Worm (Caenorhabditis elegans) whole organism, L4 larva: ENCODE results near the gene sip-1.

Source experiments
- F49E8.2 ChIP-seq: sonication (generic microtip); optimal IDR thresholded peaks from 2 replicates; lab custom pipeline; 2016; ENCODE audit warnings: missing compliant biosample characterization, mild to moderate bottlenecking, missing genetic modification characterization, borderline replicate concordance
- R02D3.7 ChIP-seq: fragments of 150-350 bp; sonication (generic microtip); optimal IDR thresholded peaks from 3 replicates; lab custom pipeline; 2014; ENCODE audit warnings: missing biosample characterization, missing genetic modification characterization
- T20F7.1 ChIP-seq: fragments of 200-800 bp; sonication (Bioruptor generic); optimal IDR thresholded peaks from 2 replicates; lab custom pipeline; 2018; ENCODE audit warnings: mild to moderate bottlenecking, missing genetic modification characterization, missing compliant biosample characterization
- Y105C5A.15 ChIP-seq: fragments of 200-800 bp; sonication (Bioruptor generic); IDR thresholded peaks from 2 replicates; pipeline ENCODE4 v1.3.6; 2022; ENCODE audit warnings: missing genetic modification characterization, missing compliant biosample characterization
- Y48G9A.11 ChIP-seq: fragments of 200-800 bp; sonication (Bioruptor generic); IDR thresholded peaks from 2 replicates; pipeline ENCODE4 v1.3.6; 2022; ENCODE audit warnings: missing genetic modification reagents, missing genetic modification characterization, missing compliant biosample characterization
- ZK546.5 ChIP-seq, 2 experiments: sonication (generic microtip); optimal IDR thresholded peaks; 2 replicates each; lab custom pipeline; 2017; ENCODE audit warnings: missing biosample characterization in 2 of 2, missing genetic modification characterization in 2 of 2
- aly-2 ChIP-seq: sonication (generic microtip); optimal IDR thresholded peaks from 2 replicates; lab custom pipeline; 2018; ENCODE audit warnings: missing biosample characterization, missing genetic modification characterization
- ama-1 ChIP-seq: fragments of 150-350 bp; optimal IDR thresholded peaks from 2 replicates; lab custom pipeline; 2014; ENCODE audit warnings: inconsistent platforms, mixed read lengths
- attf-4 ChIP-seq: sonication (generic microtip); optimal IDR thresholded peaks from 3 replicates; lab custom pipeline; 2017; ENCODE audit warnings: missing biosample characterization, missing genetic modification characterization
- ceh-20 ChIP-seq: fragments of 200-800 bp; sonication (Bioruptor generic); IDR thresholded peaks from 2 replicates; pipeline ENCODE4 v1.3.6; 2022; ENCODE audit warnings: missing genetic modification reagents, missing genetic modification characterization, missing compliant biosample characterization
- ceh-28 ChIP-seq: fragments of 150-350 bp; optimal IDR thresholded peaks from 2 replicates; lab custom pipeline; 2014; ENCODE audit warnings: missing biosample characterization, missing genetic modification reagents, missing genetic modification characterization
- ceh-32 ChIP-seq: sonication (generic microtip); optimal IDR thresholded peaks from 2 replicates; lab custom pipeline; 2016; ENCODE audit warnings: mild to moderate bottlenecking, missing genetic modification characterization, missing compliant biosample characterization; ENCODE audit not compliant: poor library complexity
- ceh-44 ChIP-seq: fragments of 200-800 bp; sonication (Bioruptor generic); IDR thresholded peaks from 2 replicates; pipeline ENCODE4 v1.3.6; 2022; ENCODE audit warnings: missing genetic modification reagents, missing genetic modification characterization, missing compliant biosample characterization
- ceh-62 ChIP-seq: sonication (generic microtip); optimal IDR thresholded peaks from 2 replicates; lab custom pipeline; 2017; ENCODE audit warnings: missing biosample characterization, missing genetic modification characterization
- ces-1 ChIP-seq: fragments of 150-350 bp; sonication (generic microtip); optimal IDR thresholded peaks from 4 replicates; lab custom pipeline; 2014; ENCODE audit warnings: missing biosample characterization, missing genetic modification reagents, missing genetic modification characterization
- ctbp-1 ChIP-seq: fragments of 200-800 bp; sonication (Bioruptor generic); IDR thresholded peaks from 2 replicates; pipeline ENCODE4 v1.3.6; 2022; ENCODE audit warnings: missing genetic modification reagents, missing genetic modification characterization, missing compliant biosample characterization
- daf-12 ChIP-seq: fragments of 150-350 bp; optimal IDR thresholded peaks from 2 replicates; lab custom pipeline; 2014; ENCODE audit warnings: missing biosample characterization, missing genetic modification reagents, missing genetic modification characterization
- dmd-6 ChIP-seq: fragments of 200-800 bp; sonication (Bioruptor generic); IDR thresholded peaks from 2 replicates; pipeline ENCODE4 v1.3.6; 2022; ENCODE audit warnings: missing genetic modification reagents, missing genetic modification characterization, missing compliant biosample characterization
- dmd-8 ChIP-seq: fragments of 200-800 bp; sonication (Bioruptor generic); IDR thresholded peaks from 2 replicates; pipeline ENCODE4 v1.3.6; 2022; ENCODE audit warnings: missing genetic modification characterization, missing compliant biosample characterization
- duxl-1 ChIP-seq: sonication (generic microtip); optimal IDR thresholded peaks from 2 replicates; lab custom pipeline; 2016; ENCODE audit warnings: mild to moderate bottlenecking, missing genetic modification characterization, moderate library complexity, missing compliant biosample characterization; ENCODE audit not compliant: poor library complexity
- dve-1 ChIP-seq: sonication (generic microtip); optimal IDR thresholded peaks from 2 replicates; lab custom pipeline; 2017; ENCODE audit warnings: antibody characterized with exemption, mild to moderate bottlenecking, missing genetic modification characterization, missing compliant biosample characterization; ENCODE audit not compliant: insufficient read depth
- gei-8 ChIP-seq: fragments of 200-800 bp; sonication (Bioruptor generic); optimal IDR thresholded peaks from 2 replicates; lab custom pipeline; 2018; ENCODE audit warnings: mild to moderate bottlenecking, missing genetic modification characterization, missing compliant biosample characterization
- hlh-11 ChIP-seq: fragments of 200-800 bp; sonication (Bioruptor generic); optimal IDR thresholded peaks from 2 replicates; lab custom pipeline; 2018; ENCODE audit warnings: mild to moderate bottlenecking, missing genetic modification characterization, missing compliant biosample characterization
- hmg-1.1 ChIP-seq: fragments of 200-800 bp; sonication (Bioruptor generic); IDR thresholded peaks from 2 replicates; pipeline ENCODE4 v1.3.6; 2022; ENCODE audit warnings: missing genetic modification reagents, missing genetic modification characterization, missing compliant biosample characterization
- lim-7 ChIP-seq: fragments of 200-800 bp; sonication (Bioruptor generic); IDR thresholded peaks from 2 replicates; pipeline ENCODE4 v1.3.6; 2022; ENCODE audit warnings: missing genetic modification characterization, missing compliant biosample characterization
- lin-1 ChIP-seq: fragments of 200-800 bp; sonication (Bioruptor generic); IDR thresholded peaks from 2 replicates; pipeline ENCODE4 v1.3.6; 2022; ENCODE audit warnings: missing genetic modification reagents, missing genetic modification characterization, missing compliant biosample characterization
- lin-13 ChIP-seq: fragments of 150-350 bp; optimal IDR thresholded peaks from 2 replicates; lab custom pipeline; 2014; ENCODE audit warnings: missing biosample characterization, missing genetic modification reagents, missing genetic modification characterization
- lir-3 ChIP-seq: sonication (generic microtip); optimal IDR thresholded peaks from 2 replicates; lab custom pipeline; 2016; ENCODE audit warnings: mild to moderate bottlenecking, missing genetic modification characterization, missing compliant biosample characterization
- lsy-2 ChIP-seq, 2 experiments: fragments of 150-350 bp in 1 of 2; sonication (generic microtip) in 1 of 2; optimal IDR thresholded peaks; 2 replicates each; lab custom pipeline; 2014 to 2017; ENCODE audit warnings: missing biosample characterization in 2 of 2, missing genetic modification characterization in 2 of 2
- madf-5 ChIP-seq, 2 experiments: fragments of 200-800 bp; sonication (Bioruptor generic); IDR thresholded peaks; 2 replicates each; pipeline ENCODE4 v1.3.6; 2022; ENCODE audit warnings: missing compliant biosample characterization in 2 of 2, missing genetic modification characterization in 2 of 2
- mep-1 ChIP-seq: fragments of 150-350 bp; sonication (generic microtip); optimal IDR thresholded peaks from 3 replicates; lab custom pipeline; 2014; ENCODE audit warnings: missing biosample characterization, missing genetic modification characterization
- nhr-10 ChIP-seq: fragments of 150-350 bp; optimal IDR thresholded peaks from 2 replicates; lab custom pipeline; 2014; ENCODE audit warnings: missing biosample characterization, missing genetic modification characterization
- nhr-102 ChIP-seq: sonication (generic microtip); optimal IDR thresholded peaks from 2 replicates; lab custom pipeline; 2016; ENCODE audit warnings: mild to moderate bottlenecking, missing genetic modification characterization, moderate library complexity, missing compliant biosample characterization
- nhr-11 ChIP-seq: fragments of 150-350 bp; optimal IDR thresholded peaks from 2 replicates; lab custom pipeline; 2014; ENCODE audit warnings: missing biosample characterization, missing genetic modification characterization
- nhr-111 ChIP-seq: fragments of 200-800 bp; sonication (Bioruptor generic); optimal IDR thresholded peaks from 2 replicates; lab custom pipeline; 2018; ENCODE audit warnings: mild to moderate bottlenecking, missing genetic modification characterization, missing compliant biosample characterization
- nhr-28 ChIP-seq: fragments of 150-350 bp; optimal IDR thresholded peaks from 2 replicates; lab custom pipeline; 2014; ENCODE audit warnings: missing biosample characterization, missing genetic modification characterization
- nhr-41 ChIP-seq: fragments of 200-800 bp; sonication (Bioruptor generic); IDR thresholded peaks from 2 replicates; pipeline ENCODE4 v1.3.6; 2022; ENCODE audit warnings: missing genetic modification reagents, missing genetic modification characterization, missing compliant biosample characterization
- nhr-48 ChIP-seq: sonication (generic microtip); optimal IDR thresholded peaks from 2 replicates; lab custom pipeline; 2016; ENCODE audit warnings: mild to moderate bottlenecking, missing genetic modification characterization, missing compliant biosample characterization
- nhr-6 ChIP-seq: fragments of 150-350 bp; optimal IDR thresholded peaks from 2 replicates; lab custom pipeline; 2014; ENCODE audit warnings: missing biosample characterization, missing genetic modification characterization
- nhr-76 ChIP-seq: fragments of 150-350 bp; optimal IDR thresholded peaks from 2 replicates; lab custom pipeline; 2014; ENCODE audit warnings: missing biosample characterization, missing genetic modification characterization
- pha-4 ChIP-seq, 2 experiments: fragments of 150-350 bp in 1 of 2; fragments of 200-800 bp in 1 of 2; sonication (Bioruptor generic) in 1 of 2; IDR thresholded peaks in 1 of 2; optimal IDR thresholded peaks in 1 of 2; 2 replicates each; pipeline versions ENCODE4 v1.3.6 to Lab custom; 2014 to 2022; ENCODE audit warnings: missing genetic modification characterization in 2 of 2, missing genetic modification reagents in 2 of 2, missing biosample characterization in 1 of 2, missing compliant biosample characterization in 1 of 2
- pqm-1 ChIP-seq: sonication (generic microtip); optimal IDR thresholded peaks from 2 replicates; lab custom pipeline; 2017; ENCODE audit warnings: missing biosample characterization, missing genetic modification characterization
- rbr-2 ChIP-seq: sonication (generic microtip); optimal IDR thresholded peaks from 2 replicates; lab custom pipeline; 2016; ENCODE audit warnings: missing genotype, missing genetic modification characterization, missing compliant biosample characterization
- saeg-2 ChIP-seq: fragments of 200-800 bp; sonication (Bioruptor generic); IDR thresholded peaks from 2 replicates; pipeline ENCODE4 v1.3.6; 2022; ENCODE audit warnings: missing genetic modification reagents, missing genetic modification characterization, missing compliant biosample characterization
- set-16 ChIP-seq: fragments of 200-800 bp; sonication (Bioruptor generic); IDR thresholded peaks from 2 replicates; pipeline ENCODE4 v1.3.6; 2022; ENCODE audit warnings: missing genetic modification reagents, missing genetic modification characterization, missing compliant biosample characterization
- snpc-4 ChIP-seq: fragments of 150-350 bp; optimal IDR thresholded peaks from 2 replicates; lab custom pipeline; 2014; ENCODE audit warnings: missing biosample characterization, missing genetic modification characterization
- tag-97 ChIP-seq: fragments of 200-800 bp; sonication (Bioruptor generic); IDR thresholded peaks from 2 replicates; pipeline ENCODE4 v1.3.6; 2022; ENCODE audit warnings: missing genetic modification characterization, missing compliant biosample characterization
- unc-62 ChIP-seq, 3 experiments: fragments of 150-350 bp in 1 of 3; sonication (generic microtip); optimal IDR thresholded peaks in 2 of 3; peaks in 1 of 3; 1 replicate in 1 of 3; 2 replicates in 2 of 3; lab custom pipeline; 2014 to 2017; ENCODE audit warnings: missing biosample characterization in 3 of 3, missing genetic modification characterization in 3 of 3, missing genetic modification reagents in 3 of 3, missing genotype in 1 of 3
- zag-1 ChIP-seq: fragments of 150-350 bp; optimal IDR thresholded peaks from 2 replicates; lab custom pipeline; 2014; ENCODE audit warnings: missing biosample characterization, missing genetic modification characterization
- zfp-3 ChIP-seq: fragments of 200-800 bp; sonication (Bioruptor generic); conservative IDR thresholded peaks from 2 replicates; pipeline ENCODE4 v1.3.6; 2022; ENCODE audit warnings: missing genetic modification reagents, missing genetic modification characterization, missing compliant biosample characterization
- ztf-7 ChIP-seq: fragments of 150-350 bp; optimal IDR thresholded peaks from 2 replicates; lab custom pipeline; 2014; ENCODE audit warnings: missing biosample characterization, missing genetic modification characterization

The sip-1 gene

DNA sequence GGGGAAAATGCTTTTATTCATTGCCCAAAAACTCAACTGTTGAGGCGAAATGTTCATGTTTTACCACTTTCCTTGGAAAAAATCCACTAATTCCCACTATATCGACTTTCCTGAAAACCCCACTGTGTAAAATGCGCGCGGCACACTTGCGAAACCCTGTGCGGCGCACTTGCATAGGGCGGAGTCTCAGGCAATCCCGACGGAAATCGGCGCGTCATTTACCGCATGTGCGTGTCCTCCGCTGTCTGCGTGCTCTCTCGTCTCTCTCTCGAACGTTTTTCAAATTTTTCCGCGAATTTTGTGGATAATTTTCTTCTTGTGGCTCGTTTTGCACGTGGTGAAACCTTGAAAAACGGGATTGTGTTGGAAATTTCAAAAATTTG, 45.4 kb downstream of the sip-1 start, which contains the start of gene atx-2 (continued):
- TF ChIP-seq tag-97 (GFP tag; lab: Robert Waterston, UW) (0 out of 2 replicates have a peak, but pooled peaks have one; percentile 63), R02D3.7 (tag; lab: Kevin White, UChicago) (peak; percentile 31), saeg-2 (GFP tag; lab: Robert Waterston, UW) (0 out of 2 replicates have a peak, but pooled peaks have one; percentile 61), lin-1 (GFP tag; lab: Robert Waterston, UW) (peak; percentile 98), madf-5 (GFP tag; IDR thresholded peaks at IDR 0.05; lab: Robert Waterston, UW) (peak; percentile 44 to 93; a peak in 2 of 4 replicates), duxl-1 (tag; lab: Kevin White, UChicago) (peak; percentile 91), pqm-1 (no peak), dve-1 (tag; lab: Kevin White, UChicago) (peak; percentile 82), ctbp-1 (GFP tag; lab: Robert Waterston, UW) (peak; percentile 79), pha-4 (GFP tag; IDR thresholded peaks at IDR 0.05; lab: Robert Waterston, UW) (peak; percentile 91), pha-4 (tag; optimal IDR thresholded peaks at IDR 0.05; lab: Kevin White, UChicago) (no peak), mep-1 (tag; lab: Kevin White, UChicago) (peak; percentile 89), dmd-6 (GFP tag; lab: Robert Waterston, UW) (peak; percentile 87), lin-13 (peak; percentile 83), ama-1 (lab: Kevin White, UChicago) (no peak), lim-7 (GFP tag; lab: Robert Waterston, UW) (peak; percentile 78), unc-62 (GFP tag; optimal IDR thresholded peaks at IDR 0.05 in 1 of 2; lab: Kevin White, UChicago) (no peak), unc-62 (tag; optimal IDR thresholded peaks at IDR 0.05; lab: Kevin White, UChicago) (no peak), nhr-48 (tag; lab: Kevin White, UChicago) (peak; percentile 71), nhr-11 (peak; percentile 56), ceh-32 (tag; lab: Kevin White, UChicago) (no peak), attf-4 (no peak), ceh-62 (tag; lab: Kevin White, UChicago) (no peak), snpc-4 (no peak), gei-8 (peak; percentile 54), nhr-28 (tag; lab: Kevin White, UChicago) (peak; percentile 23), nhr-76 (tag; lab: Kevin White, UChicago) (no peak), F49E8.2 (tag; lab: Kevin White, UChicago) (peak; percentile 68), nhr-10 (peak; percentile 26), dmd-8 (GFP tag; lab: Robert Waterston, UW) (peak; percentile 93), hmg-1.1 (GFP tag; lab: Robert Waterston, UW) (peak; percentile 93), ceh-28 (tag; lab: Kevin White, UChicago) (peak; percentile 45), hlh-11 (tag; lab: Kevin White, UChicago) (peak; percentile 85), Y48G9A.11 (peak; percentile 85; the same call in 1 of the 2 replicates), nhr-111 (GFP tag; lab: Kevin White, UChicago) (peak; percentile 62), lir-3 (tag; lab: Kevin White, UChicago) (peak; percentile 11), zfp-3 (GFP tag; lab: Robert Waterston, UW) (peak; percentile 80), ceh-20 (GFP tag; lab: Robert Waterston, UW) (peak; percentile 92), ztf-7 (tag; lab: Kevin White, UChicago) (no peak), aly-2 (no peak), set-16 (peak; percentile 84), ZK546.5 (tag; optimal IDR thresholded peaks at IDR 0.05; lab: Kevin White, UChicago) (peak in 1 of 2 experiments; percentile 30), ceh-44 (GFP tag; lab: Robert Waterston, UW) (peak; percentile 98), nhr-102 (tag; lab: Kevin White, UChicago) (peak; percentile 89), zag-1 (tag; lab: Kevin White, UChicago) (no peak), ces-1 (GFP tag; lab: Kevin White, UChicago) (no peak), T20F7.1 (GFP tag; lab: Kevin White, UChicago) (no peak), Y105C5A.15 (GFP tag; lab: Robert Waterston, UW) (0 out of 2 replicates have a peak, but pooled peaks have one; percentile 80), daf-12 (tag; lab: Kevin White, UChicago) (no peak), nhr-41 (GFP tag; lab: Robert Waterston, UW) (peak; percentile 92), nhr-6 (tag; lab: Kevin White, UChicago) (no peak), lsy-2 (tag; optimal IDR thresholded peaks at IDR 0.05; lab: Kevin White, UChicago) (peak; percentile 49 to 78), rbr-2 (tag; lab: Kevin White, UChicago) (peak; percentile 86)
